Fruit fly (Drosophila melanogaster) whole organism, wandering third instar larva: Measurements from ENCODE around the gene CG18258.

Source experiments
- Abd-B ChIP-seq: fragments of >200 bp; optimal IDR thresholded peaks from 2 replicates; lab custom pipeline; 2017; ENCODE audit warnings: missing biosample characterization, missing genetic modification characterization
- Dfd ChIP-seq: fragments of >200 bp; optimal IDR thresholded peaks from 2 replicates; lab custom pipeline; 2017; ENCODE audit warnings: missing biosample characterization, missing genetic modification characterization
- OdsH ChIP-seq: fragments of 200-800 bp; sonication (Bioruptor generic); optimal IDR thresholded peaks from 2 replicates; lab custom pipeline; 2016; ENCODE audit warnings: missing biosample characterization, mild to moderate bottlenecking, missing genetic modification characterization

DNA sequence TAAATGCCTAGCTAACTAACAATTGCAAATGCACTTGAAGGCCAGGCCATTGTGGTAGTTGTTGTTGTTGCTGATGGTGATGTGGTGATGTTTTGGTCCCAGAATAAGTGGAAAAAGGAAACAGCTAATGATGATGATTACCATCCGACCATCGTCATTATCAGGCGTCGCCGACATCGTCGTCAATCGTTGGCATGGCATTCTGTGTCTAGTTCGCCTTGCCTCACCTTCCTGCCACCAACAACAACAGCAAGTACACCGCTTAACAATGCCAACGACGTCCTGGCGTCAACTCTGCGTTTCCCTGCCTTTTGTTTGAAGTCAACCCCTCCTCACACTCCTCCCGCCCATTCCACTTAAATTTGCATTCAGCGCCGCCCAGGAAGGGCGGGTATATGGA lies 34.5 kb upstream of the CG18258 start:
- TF ChIP-seq Abd-B (GFP tag; lab: Kevin White, UChicago) (no peak), OdsH (GFP tag; lab: Kevin White, UChicago) (no peak), Dfd (no peak)
